Worm (Caenorhabditis elegans) whole organism, L1 larva: ENCODE data around the gene Y43F8B.14.

Source experiments
- efl-3 ChIP-seq: fragments of 200-800 bp; sonication (Bioruptor generic); optimal IDR thresholded peaks from 2 replicates; lab custom pipeline; 2018; ENCODE audit warnings: mild to moderate bottlenecking, missing genetic modification characterization, missing compliant biosample characterization
- egl-13 ChIP-seq: sonication (generic microtip); optimal IDR thresholded peaks from 2 replicates; lab custom pipeline; 2016; ENCODE audit warnings: missing genotype, missing genetic modification reagents, missing genetic modification characterization, missing compliant biosample characterization
- lin-13 ChIP-seq: fragments of 150-350 bp; optimal IDR thresholded peaks from 2 replicates; lab custom pipeline; 2014; ENCODE audit warnings: missing biosample characterization, missing genetic modification reagents, missing genetic modification characterization
- lin-35 ChIP-seq, 2 experiments: fragments of 150-350 bp; optimal IDR thresholded peaks; 2 replicates each; lab custom pipeline; 2014; ENCODE audit warnings: missing biosample characterization in 2 of 2, missing genetic modification characterization in 2 of 2, missing genetic modification reagents in 2 of 2
- lsy-2 ChIP-seq, 2 experiments: fragments of 150-350 bp; optimal IDR thresholded peaks; 2 replicates each; lab custom pipeline; 2014; ENCODE audit warnings: missing biosample characterization in 2 of 2, missing genetic modification characterization in 2 of 2
- nhr-11 ChIP-seq: fragments of 150-350 bp; optimal IDR thresholded peaks from 2 replicates; lab custom pipeline; 2014; ENCODE audit warnings: missing biosample characterization, missing genetic modification characterization
- tbx-2 ChIP-seq: sonication (generic microtip); optimal IDR thresholded peaks from 2 replicates; lab custom pipeline; 2016; ENCODE audit warnings: missing genetic modification characterization, missing compliant biosample characterization
- unc-62 ChIP-seq: fragments of 150-350 bp; optimal IDR thresholded peaks from 2 replicates; lab custom pipeline; 2014; ENCODE audit warnings: missing biosample characterization, missing genetic modification reagents, missing genetic modification characterization
- vab-15 ChIP-seq: sonication (generic microtip); optimal IDR thresholded peaks from 2 replicates; lab custom pipeline; 2017; ENCODE audit warnings: missing genotype, mild to moderate bottlenecking, missing genetic modification characterization, missing compliant biosample characterization

DNA sequence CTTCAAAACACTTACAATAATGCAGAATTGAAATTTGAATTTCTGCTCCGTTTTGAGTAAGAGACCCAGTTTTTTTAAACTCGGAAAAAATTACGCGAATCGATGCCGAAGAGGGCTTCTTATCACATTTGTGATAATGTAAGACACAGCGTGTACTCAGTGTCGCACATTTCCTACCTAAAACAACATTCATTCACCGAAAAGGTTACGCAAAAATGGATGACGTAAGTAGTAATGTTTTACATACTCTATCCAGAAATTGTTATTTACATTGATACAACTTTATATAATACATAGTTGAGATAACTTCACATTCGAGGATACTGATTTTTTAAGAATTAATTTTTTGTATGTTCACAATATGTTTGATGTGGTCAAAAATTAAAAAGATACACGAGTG, 39.3 kb downstream of the Y43F8B.14 start, which contains the start of the genes C25F9.4 and C25F9.9:
- TF ChIP-seq efl-3 (GFP tag; lab: Kevin White, UChicago) (no peak), lsy-2 (tag; optimal IDR thresholded peaks at IDR 0.05; lab: Kevin White, UChicago) (no peak), tbx-2 (tag; lab: Kevin White, UChicago) (no peak), nhr-11 (no peak), unc-62 (no peak), egl-13 (tag; lab: Kevin White, UChicago) (no peak), lin-13 (no peak), lin-35 (GFP tag; optimal IDR thresholded peaks at IDR 0.05; lab: Kevin White, UChicago) (no peak), vab-15 (tag; lab: Kevin White, UChicago) (no peak)
